Worm (Caenorhabditis elegans) whole organism, L4 larva: Measurements from ENCODE around the gene K10F12.7.

ENCODE experiments used
- R02D3.7 ChIP-seq: fragments of 150-350 bp; sonication (generic microtip); optimal IDR thresholded peaks from 3 replicates; lab custom pipeline; 2014; ENCODE audit warnings: missing biosample characterization, missing genetic modification characterization
- dve-1 ChIP-seq: sonication (generic microtip); optimal IDR thresholded peaks from 2 replicates; lab custom pipeline; 2017; ENCODE audit warnings: antibody characterized with exemption, mild to moderate bottlenecking, missing genetic modification characterization, missing compliant biosample characterization; ENCODE audit not compliant: insufficient read depth
- jun-1 ChIP-seq: fragments of 150-350 bp; optimal IDR thresholded peaks from 2 replicates; lab custom pipeline; 2014; ENCODE audit warnings: missing biosample characterization, missing genetic modification reagents, missing genetic modification characterization
- rbr-2 ChIP-seq: sonication (generic microtip); optimal IDR thresholded peaks from 2 replicates; lab custom pipeline; 2016; ENCODE audit warnings: missing genotype, missing genetic modification characterization, missing compliant biosample characterization
- saeg-2 ChIP-seq: fragments of 200-800 bp; sonication (Bioruptor generic); IDR thresholded peaks from 2 replicates; pipeline ENCODE4 v1.3.6; 2022; ENCODE audit warnings: missing genetic modification reagents, missing genetic modification characterization, missing compliant biosample characterization
- zag-1 ChIP-seq: fragments of 150-350 bp; optimal IDR thresholded peaks from 2 replicates; lab custom pipeline; 2014; ENCODE audit warnings: missing biosample characterization, missing genetic modification characterization

- no peak for TF ChIP-seq zag-1 (tag; lab: Kevin White, UChicago)
- no peak for TF ChIP-seq jun-1 (tag; lab: Kevin White, UChicago)
- no peak for TF ChIP-seq saeg-2 (GFP tag; lab: Robert Waterston, UW)
- no peak for TF ChIP-seq dve-1
- no peak for TF ChIP-seq rbr-2 (tag; lab: Kevin White, UChicago)
- TF ChIP-seq R02D3.7 (tag; lab: Kevin White, UChicago), result no peak
Measured at ce11 chrIII:365649-366048, 16.7 kb downstream of the K10F12.7 start, which contains the start of gene pll-1.
